Worm (Caenorhabditis elegans) whole organism, midembryonic: ENCODE results near the gene T14B4.20.

ENCODE experiments used
- T22C8.4 ChIP-seq: fragments of 200-800 bp; sonication (Bioruptor generic); IDR thresholded peaks from 2 replicates; pipeline ENCODE4 v1.3.6; 2022; ENCODE audit warnings: missing genetic modification characterization, missing compliant biosample characterization
- flt-1 ChIP-seq: fragments of 200-800 bp; sonication (Bioruptor generic); IDR thresholded peaks from 2 replicates; pipeline ENCODE4 v1.3.6; 2022; ENCODE audit warnings: missing genetic modification characterization, missing compliant biosample characterization
- klf-2 ChIP-seq: fragments of 200-800 bp; sonication (Bioruptor generic); conservative IDR thresholded peaks from 2 replicates; pipeline ENCODE4 v1.3.6; 2022; ENCODE audit warnings: missing genetic modification reagents, missing genetic modification characterization, missing compliant biosample characterization
- ztf-23 ChIP-seq: fragments of 200-800 bp; sonication (Bioruptor generic); IDR thresholded peaks from 2 replicates; pipeline ENCODE4 v1.3.6; 2022; ENCODE audit warnings: missing genetic modification reagents, missing genetic modification characterization, missing compliant biosample characterization

DNA sequence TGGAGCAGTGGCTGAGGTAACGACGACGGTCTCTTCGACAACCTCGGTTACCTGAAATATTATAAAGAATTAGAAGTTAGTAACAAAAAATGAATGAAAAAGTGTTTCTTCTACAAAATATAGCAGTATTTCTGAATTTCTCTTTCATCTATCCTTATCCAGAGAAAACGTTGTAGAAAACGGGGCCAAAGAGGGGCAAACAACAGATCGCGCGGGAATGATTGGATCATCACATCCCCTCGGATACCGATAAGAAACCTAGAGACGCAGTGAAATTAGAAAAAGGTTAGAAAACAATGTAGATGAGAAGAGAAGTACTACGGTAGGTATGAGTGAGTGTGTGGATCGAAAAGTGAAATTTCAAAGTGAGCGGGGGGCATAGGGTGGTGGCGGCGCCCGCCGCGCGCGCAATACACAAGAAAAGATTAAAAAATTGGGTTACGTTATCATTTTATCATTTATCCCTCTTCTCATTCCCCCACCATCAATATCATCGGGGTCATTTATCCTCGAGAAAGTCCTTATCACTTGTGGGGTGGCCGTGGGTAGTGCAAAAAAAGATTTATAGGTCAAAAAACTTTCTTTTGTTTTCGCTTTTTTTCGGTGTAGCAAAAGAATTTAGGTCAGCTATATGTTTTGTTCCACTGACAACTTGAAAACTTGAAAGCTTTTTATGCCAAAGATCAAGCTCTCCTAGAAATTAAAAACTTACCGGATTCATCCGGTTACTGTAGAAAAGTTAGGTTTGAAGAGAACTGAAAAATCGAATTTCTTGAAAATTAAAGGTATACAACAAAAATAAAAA lies 4.3 kb upstream of the T14B4.20 start, which contains the start of the genes dpy-10 and T14B4.19:
- TF ChIP-seq klf-2 (GFP tag; lab: Robert Waterston, UW) (no peak), T22C8.4 (GFP tag; lab: Robert Waterston, UW) (no peak), ztf-23 (GFP tag; lab: Robert Waterston, UW) (no peak), flt-1 (GFP tag; lab: Robert Waterston, UW) (no peak)
